Worm (Caenorhabditis elegans): ENCODE data around the gene cyn-7.
A peak's percentile ranks its signal among the peaks of the same experiment; 100 is the strongest.

The cyn-7 gene

DNA sequence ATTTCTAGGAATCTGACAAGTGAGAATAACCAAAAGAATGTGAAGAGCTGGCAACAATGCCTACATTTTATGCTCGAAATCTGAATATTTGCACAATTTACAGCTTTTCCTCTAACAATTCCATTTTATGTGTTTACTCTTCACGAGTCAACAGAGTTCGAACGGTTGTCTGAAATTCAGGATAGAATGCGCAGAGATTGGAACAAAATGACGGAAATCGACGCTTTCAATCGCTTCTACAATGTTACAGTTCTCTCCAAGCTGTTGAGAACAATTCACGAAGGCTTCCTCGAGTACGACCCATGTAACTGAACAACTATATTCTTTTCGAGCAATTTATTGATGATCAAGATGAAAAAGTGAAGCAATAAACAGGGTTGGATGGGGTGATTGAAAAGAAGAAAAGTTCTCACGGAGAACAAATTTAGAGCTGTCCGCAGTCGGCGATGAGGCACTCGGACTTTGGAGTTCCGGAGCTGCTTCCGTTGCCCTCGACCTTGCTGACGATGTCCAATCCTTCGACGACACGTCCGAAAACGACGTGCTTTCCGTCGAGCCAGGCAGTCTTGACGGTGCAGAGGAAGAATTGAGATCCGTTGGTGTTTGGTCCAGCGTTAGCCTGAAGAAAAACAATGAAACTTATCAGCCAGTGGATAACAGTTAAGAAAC is 785 bp downstream of the cyn-7 start, which contains the start of gene Y75B12B.3 (continued):
- TF ChIP-seq F55B11.4 (tag; optimal IDR thresholded peaks at IDR 0.05; ENCODE audit: borderline replicate concordance, insufficient read depth) (no peak), ztf-3 (GFP tag; optimal IDR thresholded peaks at IDR 0.05) (no peak), die-1 (tag; optimal IDR thresholded peaks at IDR 0.05) (peak; percentile 36), rcor-1 (GFP tag; IDR thresholded peaks at IDR 0.05) (peak; percentile 5; the same call in 1 of the 2 replicates), tbx-9 (tag; optimal IDR thresholded peaks at IDR 0.05; ENCODE audit: borderline replicate concordance) (no peak), zfh-2 (GFP tag; conservative IDR thresholded peaks at IDR 0.05) (peak; percentile 72)

- TF ChIP-seq C06A6.2 (GFP tag; conservative IDR thresholded peaks at IDR 0.05) (no peak), unc-130 (GFP tag; optimal IDR thresholded peaks at IDR 0.05) (peak; percentile 2), sdz-38 (tag; optimal IDR thresholded peaks at IDR 0.05) (no peak), F55B11.4 (tag; optimal IDR thresholded peaks at IDR 0.05; ENCODE audit: borderline replicate concordance, insufficient read depth) (no peak), F23B12.7 (tag; optimal IDR thresholded peaks at IDR 0.05; ENCODE audit: insufficient read depth) (no peak), F10E7.11 (tag; optimal IDR thresholded peaks at IDR 0.05) (no peak), F39B2.1 (GFP tag; IDR thresholded peaks at IDR 0.05) (no peak), dox-1 (GFP tag; IDR thresholded peaks at IDR 0.05) (peak; percentile 68), ceh-27 (GFP tag; optimal IDR thresholded peaks at IDR 0.05) (no peak), nfya-1 (tag; optimal IDR thresholded peaks at IDR 0.05; ENCODE audit: borderline replicate concordance, insufficient read depth) (no peak), F37B4.10 (GFP tag; IDR thresholded peaks at IDR 0.05) (no peak), madf-8 (GFP tag; conservative IDR thresholded peaks at IDR 0.05) (peak; percentile 66), chd-7 (tag; optimal IDR thresholded peaks at IDR 0.05) (no peak), K11D2.4 (GFP tag; IDR thresholded peaks at IDR 0.05) (no peak), snpc-3.4 (tag; optimal IDR thresholded peaks at IDR 0.05) (peak; percentile 66), Y53F4B.3 (GFP tag; IDR thresholded peaks at IDR 0.05) (no peak), lin-40 (tag; optimal IDR thresholded peaks at IDR 0.05) (no peak), cebp-1 (GFP tag; IDR thresholded peaks at IDR 0.05) (no peak), cebp-1 (tag; optimal IDR thresholded peaks at IDR 0.05) (no peak), atf-7 (tag; optimal IDR thresholded peaks at IDR 0.05) (no peak), lin-54 (GFP tag; optimal IDR thresholded peaks at IDR 0.05) (peak; percentile 67), madf-3 (GFP tag; IDR thresholded peaks at IDR 0.05) (0 out of 2 replicates have a peak, but pooled peaks have one; percentile 24), bed-2 (GFP tag; IDR thresholded peaks at IDR 0.05) (no peak), tbx-9 (tag; optimal IDR thresholded peaks at IDR 0.05; ENCODE audit: borderline replicate concordance) (no peak), mcd-1 (GFP tag; IDR thresholded peaks at IDR 0.05) (peak; percentile 78), Y79H2A.3 (GFP tag; conservative IDR thresholded peaks at IDR 0.05) (no peak), ZK185.1 (tag; optimal IDR thresholded peaks at IDR 0.05; ENCODE audit: poor library complexity, severe bottlenecking) (no peak), zfh-2 (GFP tag; conservative IDR thresholded peaks at IDR 0.05) (no peak), xnd-1 (tag; optimal IDR thresholded peaks at IDR 0.05) (peak; percentile 95), D2030.7 (GFP tag; IDR thresholded peaks at IDR 0.05) (peak; percentile 89), F57A8.1 (GFP tag; optimal IDR thresholded peaks at IDR 0.05) (no peak), snpc-4 (GFP tag; optimal IDR thresholded peaks at IDR 0.05) (no peak), snpc-4 (tag; optimal IDR thresholded peaks at IDR 0.05) (peak in 1 of 4 experiments; percentile 25), rcor-1 (GFP tag; IDR thresholded peaks at IDR 0.05) (peak; percentile 46), unc-62 (GFP tag; optimal IDR thresholded peaks at IDR 0.05) (no peak), lin-26 (GFP tag; IDR thresholded peaks at IDR 0.05) (no peak), akir-1 (GFP tag; optimal IDR thresholded peaks at IDR 0.05) (no peak), ets-4 (GFP tag; optimal IDR thresholded peaks at IDR 0.05) (no peak), let-526 (GFP tag; IDR thresholded peaks at IDR 0.05) (no peak), ceh-79 (tag; optimal IDR thresholded peaks at IDR 0.05) (no peak)
Observed at ce11 chrV:15184097-15185040, 2.8 kb downstream of the cyn-7 start, which contains the start of gene Y75B12B.1. Gene Y75B12B.1 (plus strand): TSS chrV:15184699.

Measured in whole organism, young adult.